Worm (Caenorhabditis elegans): ENCODE measurements around the gene F22F7.7.

DNA sequence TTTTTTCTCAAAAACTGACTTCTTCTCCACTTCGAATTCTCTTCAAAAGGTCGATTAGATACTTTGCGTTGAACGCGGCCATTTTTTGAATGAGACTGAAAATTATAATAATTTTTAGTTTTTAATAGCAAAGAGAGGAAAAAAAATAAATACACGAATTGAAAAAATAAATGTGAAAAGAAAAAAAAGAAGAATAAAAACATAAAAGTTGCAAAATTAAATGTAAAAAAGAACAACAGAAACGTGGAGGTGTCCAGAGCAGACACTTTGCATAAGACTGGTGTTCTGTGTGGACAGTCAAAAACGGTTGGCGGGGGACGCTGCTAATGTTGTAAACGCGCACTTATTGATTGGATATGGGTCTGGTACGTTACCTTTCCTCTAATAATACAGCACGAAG is 19.5 kb upstream of the F22F7.7 start, which contains the start of gene C45H4.14:
- TF ChIP-seq unc-62 (GFP tag; optimal IDR thresholded peaks at IDR 0.05) (no peak), nhr-6 (tag; optimal IDR thresholded peaks at IDR 0.05) (no peak), snpc-4 (tag; optimal IDR thresholded peaks at IDR 0.05) (no peak), elt-1 (tag; optimal IDR thresholded peaks at IDR 0.05) (no peak), ama-1 (optimal IDR thresholded peaks at IDR 0.05) (no peak), aly-2 (tag; optimal IDR thresholded peaks at IDR 0.05) (no peak), zag-1 (tag; optimal IDR thresholded peaks at IDR 0.05) (no peak), ceh-82 (tag; optimal IDR thresholded peaks at IDR 0.05) (no peak), ZK546.5 (tag; optimal IDR thresholded peaks at IDR 0.05) (no peak), gmeb-1 (tag; optimal IDR thresholded peaks at IDR 0.05) (no peak), unc-39 (tag; optimal IDR thresholded peaks at IDR 0.05) (no peak), mbf-1 (tag; optimal IDR thresholded peaks at IDR 0.05) (no peak)

Data from whole organism, L2 larva.